Fruit fly (Drosophila melanogaster): ENCODE results near the gene CG14965.

CG14965 gene

dm6 chr3L:3192333-3192894 lies at the start of gene CG14965:
Gene CG14965, minus strand, starts transcription at chr3L:3192491.
- TF ChIP-seq CG8478 (optimal IDR thresholded peaks at IDR 0.05), result no peak
- TF ChIP-seq Dll (optimal IDR thresholded peaks at IDR 0.05), result no peak
- no peak for TF ChIP-seq psq (optimal IDR thresholded peaks at IDR 0.05)
- no peak for TF ChIP-seq pan (optimal IDR thresholded peaks at IDR 0.05)
- TF ChIP-seq usp (GFP tag; optimal IDR thresholded peaks at IDR 0.05), result no peak
- no peak for TF ChIP-seq EcR (GFP tag; optimal IDR thresholded peaks at IDR 0.05)

- TF ChIP-seq EcR (GFP tag; optimal IDR thresholded peaks at IDR 0.05), result peak in 1 of 2 experiments; percentile 61
- no peak for TF ChIP-seq usp (GFP tag; optimal IDR thresholded peaks at IDR 0.05)
These were observed 49.0 kb upstream of the CG14965 start for dm6 chr3L:3241368-3241640.

- TF ChIP-seq CG8478 (optimal IDR thresholded peaks at IDR 0.05) (no peak), usp (GFP tag; optimal IDR thresholded peaks at IDR 0.05) (no peak), psq (optimal IDR thresholded peaks at IDR 0.05) (no peak), pan (optimal IDR thresholded peaks at IDR 0.05) (no peak), Dll (optimal IDR thresholded peaks at IDR 0.05) (no peak), EcR (GFP tag; optimal IDR thresholded peaks at IDR 0.05) (no peak)
These were observed 48.5 kb upstream of the CG14965 start for dm6 chr3L:3240597-3241367.

dm6 chr3L:3239785-3240596 lies 47.7 kb upstream of the CG14965 start:
- no peak for TF ChIP-seq psq (optimal IDR thresholded peaks at IDR 0.05)
- no peak for TF ChIP-seq EcR (GFP tag; optimal IDR thresholded peaks at IDR 0.05)
- TF ChIP-seq usp (GFP tag; optimal IDR thresholded peaks at IDR 0.05), result no peak
- TF ChIP-seq pan (optimal IDR thresholded peaks at IDR 0.05), result no peak
- no peak for TF ChIP-seq CG8478 (optimal IDR thresholded peaks at IDR 0.05)
- TF ChIP-seq Dll (optimal IDR thresholded peaks at IDR 0.05), result no peak

- TF ChIP-seq usp (GFP tag; optimal IDR thresholded peaks at IDR 0.05) (no peak), EcR (GFP tag; optimal IDR thresholded peaks at IDR 0.05) (no peak), pan (optimal IDR thresholded peaks at IDR 0.05) (no peak), psq (optimal IDR thresholded peaks at IDR 0.05) (no peak), CG8478 (optimal IDR thresholded peaks at IDR 0.05) (no peak), Dll (optimal IDR thresholded peaks at IDR 0.05) (no peak)
These were observed 46.9 kb upstream of the CG14965 start, which contains the start of gene CG17746 for dm6 chr3L:3239033-3239752. Gene CG17746, minus strand, starts transcription at chr3L:3239578.

- no peak for TF ChIP-seq psq (optimal IDR thresholded peaks at IDR 0.05)
- TF ChIP-seq pan (optimal IDR thresholded peaks at IDR 0.05), result no peak
- TF ChIP-seq usp (GFP tag; optimal IDR thresholded peaks at IDR 0.05), result no peak
- TF ChIP-seq CG8478 (optimal IDR thresholded peaks at IDR 0.05), result no peak
- no peak for TF ChIP-seq Dll (optimal IDR thresholded peaks at IDR 0.05)
- TF ChIP-seq EcR (GFP tag; optimal IDR thresholded peaks at IDR 0.05), result no peak
These were observed 44.0 kb upstream of the CG14965 start for dm6 chr3L:3236319-3236718.

dm6 chr3L:3226458-3226783 lies 34.1 kb upstream of the CG14965 start:
- TF ChIP-seq psq (optimal IDR thresholded peaks at IDR 0.05) (no peak), usp (GFP tag; optimal IDR thresholded peaks at IDR 0.05) (no peak), Dll (optimal IDR thresholded peaks at IDR 0.05) (no peak)

dm6 chr3L:3225769-3226457 lies 33.6 kb upstream of the CG14965 start:
- TF ChIP-seq Dll (optimal IDR thresholded peaks at IDR 0.05), result peak; percentile 99
- TF ChIP-seq CG8478 (optimal IDR thresholded peaks at IDR 0.05), result peak; percentile 53
- no peak for TF ChIP-seq pan (optimal IDR thresholded peaks at IDR 0.05)

dm6 chr3L:3224740-3225719 lies 32.7 kb upstream of the CG14965 start, which contains the start of gene Larp4B:
Gene Larp4B, plus strand, starts transcription at chr3L:3224838.
- no peak for TF ChIP-seq usp (GFP tag; optimal IDR thresholded peaks at IDR 0.05)
- no peak for TF ChIP-seq EcR (GFP tag; optimal IDR thresholded peaks at IDR 0.05)
- no peak for TF ChIP-seq CG8478 (optimal IDR thresholded peaks at IDR 0.05)

dm6 chr3L:3223390-3223914 lies 31.2 kb upstream of the CG14965 start:
- no peak for TF ChIP-seq Dll (optimal IDR thresholded peaks at IDR 0.05)
- TF ChIP-seq pan (optimal IDR thresholded peaks at IDR 0.05), result no peak
- no peak for TF ChIP-seq psq (optimal IDR thresholded peaks at IDR 0.05)
- no peak for TF ChIP-seq EcR (GFP tag; optimal IDR thresholded peaks at IDR 0.05)
- TF ChIP-seq CG8478 (optimal IDR thresholded peaks at IDR 0.05), result no peak
- no peak for TF ChIP-seq usp (GFP tag; optimal IDR thresholded peaks at IDR 0.05)
